Worm (Caenorhabditis elegans) whole organism, young adult: ENCODE measurements around the gene srx-135.

Experiments
- B0336.3 ChIP-seq: fragments of 200-800 bp; sonication (Bioruptor generic); IDR thresholded peaks from 2 replicates; pipeline ENCODE4 v1.3.6; 2022; ENCODE audit warnings: missing genetic modification characterization, missing compliant biosample characterization
- F22D6.2 ChIP-seq: sonication (generic microtip); optimal IDR thresholded peaks from 2 replicates; lab custom pipeline; 2016; ENCODE audit warnings: mild to moderate bottlenecking, missing genetic modification characterization, missing compliant biosample characterization
- K12H6.12 ChIP-seq: fragments of 200-800 bp; sonication (Bioruptor generic); optimal IDR thresholded peaks from 2 replicates; lab custom pipeline; 2018; ENCODE audit warnings: mild to moderate bottlenecking, missing genetic modification characterization, missing compliant biosample characterization
- ZK185.1 ChIP-seq: sonication (generic microtip); optimal IDR thresholded peaks from 2 replicates; lab custom pipeline; 2016; ENCODE audit warnings: mild to moderate bottlenecking, missing genetic modification characterization, missing compliant biosample characterization; ENCODE audit not compliant: poor library complexity, severe bottlenecking
- ama-1 ChIP-seq, 3 experiments: fragments of 150-350 bp in 1 of 3; sonication (generic microtip) in 2 of 3; optimal IDR thresholded peaks; 2 replicates each; lab custom pipeline; 2014 to 2018; ENCODE audit warnings: missing biosample characterization in 2 of 3, missing genetic modification characterization in 2 of 3, missing genetic modification reagents in 2 of 3
- ceh-40 ChIP-seq: fragments of 200-800 bp; sonication (Bioruptor generic); IDR thresholded peaks from 2 replicates; pipeline ENCODE4 v1.3.6; 2022; ENCODE audit warnings: missing genetic modification characterization, missing compliant biosample characterization
- efl-1 ChIP-seq: fragments of 150-350 bp; optimal IDR thresholded peaks from 2 replicates; lab custom pipeline; 2014; ENCODE audit warnings: missing biosample characterization, missing genetic modification reagents, missing genetic modification characterization
- nfya-1 ChIP-seq: sonication (generic microtip); optimal IDR thresholded peaks from 2 replicates; lab custom pipeline; 2017; ENCODE audit warnings: antibody characterized with exemption, missing compliant biosample characterization, missing genetic modification characterization, borderline replicate concordance; ENCODE audit not compliant: insufficient read depth
- nhr-27 ChIP-seq: fragments of 200-800 bp; sonication (Bioruptor generic); optimal IDR thresholded peaks from 2 replicates; lab custom pipeline; 2018; ENCODE audit warnings: mild to moderate bottlenecking, missing genetic modification characterization, moderate library complexity, missing compliant biosample characterization
- nhr-90 ChIP-seq: sonication (generic microtip); optimal IDR thresholded peaks from 2 replicates; lab custom pipeline; 2016; ENCODE audit warnings: missing genotype, mild to moderate bottlenecking, missing genetic modification characterization, missing compliant biosample characterization
- pbrm-1 ChIP-seq: fragments of 200-800 bp; sonication (Bioruptor generic); IDR thresholded peaks from 2 replicates; pipeline ENCODE4 v1.3.6; 2022; ENCODE audit warnings: missing genetic modification reagents, missing genetic modification characterization, missing compliant biosample characterization
- rpc-1 ChIP-seq, 2 experiments: fragments of 150-350 bp in 1 of 2; sonication (generic microtip) in 1 of 2; optimal IDR thresholded peaks; 2 replicates each; lab custom pipeline; 2014 to 2018; ENCODE audit warnings: missing biosample characterization in 1 of 2, missing genetic modification characterization in 1 of 2, missing genetic modification reagents in 1 of 2, missing genotype in 1 of 2
- sdz-38 ChIP-seq: sonication (generic microtip); optimal IDR thresholded peaks from 2 replicates; lab custom pipeline; 2016; ENCODE audit warnings: missing genotype, missing genetic modification characterization, missing compliant biosample characterization
- unc-62 ChIP-seq: fragments of 150-350 bp; optimal IDR thresholded peaks from 2 replicates; lab custom pipeline; 2014; ENCODE audit warnings: missing biosample characterization, missing genetic modification reagents, missing genetic modification characterization

DNA sequence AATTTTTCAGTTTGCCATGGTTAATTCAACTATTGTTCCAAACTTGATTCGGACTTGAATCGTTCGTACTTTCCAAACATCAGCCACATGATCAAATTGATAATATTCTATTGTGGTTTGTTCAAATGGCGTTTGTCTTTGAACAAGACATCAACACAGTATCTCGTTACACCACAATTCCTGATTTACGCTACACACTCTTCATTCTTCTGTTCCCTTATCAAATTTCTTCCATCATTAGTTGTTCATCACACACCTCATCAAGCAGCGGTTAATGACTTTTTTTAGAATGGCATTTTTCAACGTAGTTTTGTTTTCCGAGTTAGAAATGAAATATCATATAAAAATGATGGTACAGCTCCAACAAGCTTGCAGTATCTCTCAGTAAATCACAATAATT, 19.2 kb downstream of the srx-135 start:
- TF ChIP-seq ceh-40 (GFP tag; lab: Robert Waterston, UW) (no peak), nhr-90 (tag; lab: Kevin White, UChicago) (no peak), K12H6.12 (tag; lab: Kevin White, UChicago) (no peak), rpc-1 (optimal IDR thresholded peaks at IDR 0.05; lab: Kevin White, UChicago) (no peak), rpc-1 (tag; optimal IDR thresholded peaks at IDR 0.05; lab: Kevin White, UChicago) (no peak), unc-62 (GFP tag; lab: Kevin White, UChicago) (no peak), ZK185.1 (no peak), nfya-1 (tag; lab: Kevin White, UChicago) (no peak), nhr-27 (no peak), B0336.3 (GFP tag; lab: Robert Waterston, UW) (no peak), efl-1 (GFP tag; lab: Kevin White, UChicago) (no peak), ama-1 (optimal IDR thresholded peaks at IDR 0.05; lab: Kevin White, UChicago) (no peak), ama-1 (GFP tag; optimal IDR thresholded peaks at IDR 0.05; lab: Kevin White, UChicago) (no peak), pbrm-1 (no peak), sdz-38 (tag; lab: Kevin White, UChicago) (no peak), F22D6.2 (tag; lab: Kevin White, UChicago) (no peak)
